Worm (Caenorhabditis elegans) whole organism, L4 larva: ENCODE results near the gene F26F4.2.
A peak's percentile ranks its signal among the peaks of the same experiment; 100 is the strongest.

Experiments
- F26F4.8 ChIP-seq: fragments of 200-800 bp; sonication (Bioruptor generic); conservative IDR thresholded peaks from 2 replicates; pipeline ENCODE4 v1.3.6; 2022; ENCODE audit warnings: missing genetic modification characterization, missing compliant biosample characterization
- Y48G9A.11 ChIP-seq: fragments of 200-800 bp; sonication (Bioruptor generic); IDR thresholded peaks from 2 replicates; pipeline ENCODE4 v1.3.6; 2022; ENCODE audit warnings: missing genetic modification reagents, missing genetic modification characterization, missing compliant biosample characterization
- Y5F2A.4 ChIP-seq: fragments of 200-800 bp; sonication (Bioruptor generic); optimal IDR thresholded peaks from 2 replicates; lab custom pipeline; 2018; ENCODE audit warnings: mild to moderate bottlenecking, missing genetic modification characterization, missing compliant biosample characterization
- ZK337.2 ChIP-seq: fragments of 200-800 bp; sonication (Bioruptor generic); IDR thresholded peaks from 2 replicates; pipeline ENCODE4 v1.3.6; 2022; ENCODE audit warnings: missing genetic modification reagents, missing genetic modification characterization, missing compliant biosample characterization
- arid-1 ChIP-seq: fragments of 200-800 bp; sonication (Bioruptor generic); conservative IDR thresholded peaks from 2 replicates; pipeline ENCODE4 v1.3.6; 2022; ENCODE audit warnings: missing genetic modification reagents, missing genetic modification characterization, missing compliant biosample characterization
- ceh-44 ChIP-seq: fragments of 200-800 bp; sonication (Bioruptor generic); IDR thresholded peaks from 2 replicates; pipeline ENCODE4 v1.3.6; 2022; ENCODE audit warnings: missing genetic modification reagents, missing genetic modification characterization, missing compliant biosample characterization
- ces-1 ChIP-seq: fragments of 150-350 bp; sonication (generic microtip); optimal IDR thresholded peaks from 4 replicates; lab custom pipeline; 2014; ENCODE audit warnings: missing biosample characterization, missing genetic modification reagents, missing genetic modification characterization
- cey-2 ChIP-seq: sonication (generic microtip); optimal IDR thresholded peaks from 3 replicates; lab custom pipeline; 2017; ENCODE audit warnings: missing genetic modification characterization, mild to moderate bottlenecking, missing compliant biosample characterization, antibody characterized with exemption, borderline replicate concordance; ENCODE audit not compliant: insufficient read depth
- daf-16 ChIP-seq, 3 experiments: sonication (generic microtip); optimal IDR thresholded peaks; 2 replicates each; lab custom pipeline; 2016 to 2017; ENCODE audit warnings: missing genetic modification characterization in 3 of 3, missing genetic modification reagents in 3 of 3, mild to moderate bottlenecking in 2 of 3, missing compliant biosample characterization in 2 of 3, missing biosample characterization in 1 of 3, moderate library complexity in 1 of 3
- daf-8 ChIP-seq: fragments of 200-800 bp; sonication (Bioruptor generic); IDR thresholded peaks from 2 replicates; pipeline ENCODE4 v1.3.6; 2022; ENCODE audit warnings: missing genetic modification characterization, missing compliant biosample characterization
- dmd-6 ChIP-seq: fragments of 200-800 bp; sonication (Bioruptor generic); IDR thresholded peaks from 2 replicates; pipeline ENCODE4 v1.3.6; 2022; ENCODE audit warnings: missing genetic modification reagents, missing genetic modification characterization, missing compliant biosample characterization
- dpl-1 ChIP-seq: fragments of 150-350 bp; optimal IDR thresholded peaks from 2 replicates; lab custom pipeline; 2014; ENCODE audit warnings: missing biosample characterization, missing genetic modification reagents, missing genetic modification characterization
- duxl-1 ChIP-seq: sonication (generic microtip); optimal IDR thresholded peaks from 2 replicates; lab custom pipeline; 2016; ENCODE audit warnings: mild to moderate bottlenecking, missing genetic modification characterization, moderate library complexity, missing compliant biosample characterization; ENCODE audit not compliant: poor library complexity
- dve-1 ChIP-seq: sonication (generic microtip); optimal IDR thresholded peaks from 2 replicates; lab custom pipeline; 2017; ENCODE audit warnings: antibody characterized with exemption, mild to moderate bottlenecking, missing genetic modification characterization, missing compliant biosample characterization; ENCODE audit not compliant: insufficient read depth
- egl-27 ChIP-seq: sonication (generic microtip); optimal IDR thresholded peaks from 3 replicates; lab custom pipeline; 2017; ENCODE audit warnings: missing biosample characterization, missing genetic modification reagents, missing genetic modification characterization
- fos-1 ChIP-seq: fragments of 150-350 bp; optimal IDR thresholded peaks from 2 replicates; lab custom pipeline; 2014; ENCODE audit warnings: missing biosample characterization, missing genetic modification characterization
- hif-1 ChIP-seq, 2 experiments: sonication (generic microtip); optimal IDR thresholded peaks; 2 replicates each; lab custom pipeline; 2016 to 2017; ENCODE audit warnings: missing compliant biosample characterization in 2 of 2, missing genetic modification characterization in 2 of 2, missing genetic modification reagents in 2 of 2, missing genotype in 2 of 2, mild to moderate bottlenecking in 1 of 2
- hlh-11 ChIP-seq: fragments of 200-800 bp; sonication (Bioruptor generic); optimal IDR thresholded peaks from 2 replicates; lab custom pipeline; 2018; ENCODE audit warnings: mild to moderate bottlenecking, missing genetic modification characterization, missing compliant biosample characterization
- hlh-30 ChIP-seq: sonication (generic microtip); optimal IDR thresholded peaks from 2 replicates; lab custom pipeline; 2017; ENCODE audit warnings: antibody characterized with exemption, mild to moderate bottlenecking, missing genetic modification characterization, missing compliant biosample characterization; ENCODE audit not compliant: insufficient read depth
- lin-1 ChIP-seq: fragments of 200-800 bp; sonication (Bioruptor generic); IDR thresholded peaks from 2 replicates; pipeline ENCODE4 v1.3.6; 2022; ENCODE audit warnings: missing genetic modification reagents, missing genetic modification characterization, missing compliant biosample characterization
- lin-29 ChIP-seq: fragments of 200-800 bp; sonication (Bioruptor generic); IDR thresholded peaks from 2 replicates; pipeline ENCODE4 v1.3.6; 2022; ENCODE audit warnings: missing genetic modification reagents, missing genetic modification characterization, missing compliant biosample characterization
- lin-39 ChIP-seq: fragments of 150-350 bp; optimal IDR thresholded peaks from 2 replicates; lab custom pipeline; 2014; ENCODE audit warnings: missing biosample characterization, missing genetic modification reagents, missing genetic modification characterization
- mdl-1 ChIP-seq, 2 experiments: fragments of 150-350 bp in 1 of 2; sonication (generic microtip) in 1 of 2; optimal IDR thresholded peaks; 2 replicates each; lab custom pipeline; 2014 to 2017; ENCODE audit warnings: missing biosample characterization in 2 of 2, missing genetic modification characterization in 2 of 2
- mes-2 ChIP-seq: sonication (generic microtip); optimal IDR thresholded peaks from 2 replicates; lab custom pipeline; 2016; ENCODE audit warnings: missing genotype, mild to moderate bottlenecking, missing genetic modification characterization, missing compliant biosample characterization; ENCODE audit not compliant: poor library complexity, severe bottlenecking
- mxl-3 ChIP-seq: fragments of 200-800 bp; sonication (Bioruptor generic); optimal IDR thresholded peaks from 2 replicates; lab custom pipeline; 2018; ENCODE audit warnings: mild to moderate bottlenecking, missing genetic modification characterization, missing compliant biosample characterization
- nhr-237 ChIP-seq: sonication (generic microtip); optimal IDR thresholded peaks from 2 replicates; lab custom pipeline; 2017; ENCODE audit warnings: missing biosample characterization, missing genetic modification characterization
- nhr-28 ChIP-seq: fragments of 150-350 bp; optimal IDR thresholded peaks from 2 replicates; lab custom pipeline; 2014; ENCODE audit warnings: missing biosample characterization, missing genetic modification characterization
- nhr-41 ChIP-seq: fragments of 200-800 bp; sonication (Bioruptor generic); IDR thresholded peaks from 2 replicates; pipeline ENCODE4 v1.3.6; 2022; ENCODE audit warnings: missing genetic modification reagents, missing genetic modification characterization, missing compliant biosample characterization
- nhr-42 ChIP-seq: fragments of 200-800 bp; sonication (Bioruptor generic); IDR thresholded peaks from 2 replicates; pipeline ENCODE4 v1.3.6; 2022; ENCODE audit warnings: missing genetic modification characterization, missing compliant biosample characterization
- nhr-76 ChIP-seq: fragments of 150-350 bp; optimal IDR thresholded peaks from 2 replicates; lab custom pipeline; 2014; ENCODE audit warnings: missing biosample characterization, missing genetic modification characterization
- pha-4 ChIP-seq, 2 experiments: fragments of 150-350 bp in 1 of 2; fragments of 200-800 bp in 1 of 2; sonication (Bioruptor generic) in 1 of 2; IDR thresholded peaks in 1 of 2; optimal IDR thresholded peaks in 1 of 2; 2 replicates each; pipeline versions ENCODE4 v1.3.6 to Lab custom; 2014 to 2022; ENCODE audit warnings: missing genetic modification characterization in 2 of 2, missing genetic modification reagents in 2 of 2, missing biosample characterization in 1 of 2, missing compliant biosample characterization in 1 of 2
- pqm-1 ChIP-seq: sonication (generic microtip); optimal IDR thresholded peaks from 2 replicates; lab custom pipeline; 2017; ENCODE audit warnings: missing biosample characterization, missing genetic modification characterization
- rbr-2 ChIP-seq: sonication (generic microtip); optimal IDR thresholded peaks from 2 replicates; lab custom pipeline; 2016; ENCODE audit warnings: missing genotype, missing genetic modification characterization, missing compliant biosample characterization
- sdz-12 ChIP-seq: fragments of 200-800 bp; sonication (Bioruptor generic); optimal IDR thresholded peaks from 2 replicates; lab custom pipeline; 2018; ENCODE audit warnings: mild to moderate bottlenecking, missing genetic modification characterization, missing compliant biosample characterization
- set-16 ChIP-seq: fragments of 200-800 bp; sonication (Bioruptor generic); IDR thresholded peaks from 2 replicates; pipeline ENCODE4 v1.3.6; 2022; ENCODE audit warnings: missing genetic modification reagents, missing genetic modification characterization, missing compliant biosample characterization
- spr-3 ChIP-seq: fragments of 200-800 bp; sonication (Bioruptor generic); optimal IDR thresholded peaks from 2 replicates; lab custom pipeline; 2018; ENCODE audit warnings: mild to moderate bottlenecking, missing genetic modification characterization, missing compliant biosample characterization
- tra-1 ChIP-seq: fragments of 200-800 bp; sonication (Bioruptor generic); IDR thresholded peaks from 2 replicates; pipeline ENCODE4 v1.3.6; 2022; ENCODE audit warnings: missing genetic modification reagents, missing genetic modification characterization, missing compliant biosample characterization
- unc-130 ChIP-seq: sonication (generic microtip); optimal IDR thresholded peaks from 2 replicates; lab custom pipeline; 2016; ENCODE audit warnings: missing genetic modification reagents, missing genetic modification characterization, missing compliant biosample characterization
- unc-62 ChIP-seq, 3 experiments: fragments of 150-350 bp in 1 of 3; sonication (generic microtip); optimal IDR thresholded peaks in 2 of 3; peaks in 1 of 3; 1 replicate in 1 of 3; 2 replicates in 2 of 3; lab custom pipeline; 2014 to 2017; ENCODE audit warnings: missing biosample characterization in 3 of 3, missing genetic modification characterization in 3 of 3, missing genetic modification reagents in 3 of 3, missing genotype in 1 of 3
- zfp-3 ChIP-seq: fragments of 200-800 bp; sonication (Bioruptor generic); conservative IDR thresholded peaks from 2 replicates; pipeline ENCODE4 v1.3.6; 2022; ENCODE audit warnings: missing genetic modification reagents, missing genetic modification characterization, missing compliant biosample characterization
- zip-11 ChIP-seq: fragments of 200-800 bp; sonication (Bioruptor generic); IDR thresholded peaks from 2 replicates; pipeline ENCODE4 v1.3.6; 2022; ENCODE audit warnings: missing genetic modification characterization, missing compliant biosample characterization
- zip-2 ChIP-seq: fragments of 150-350 bp; optimal IDR thresholded peaks from 2 replicates; lab custom pipeline; 2014; ENCODE audit warnings: missing biosample characterization, missing genetic modification characterization

The F26F4.2 gene

ce11 chrIII:4905405-4905804 is 5.7 kb upstream of the F26F4.2 start, which contains the start of gene F26F4.8:
Gene F26F4.8, minus strand, starts transcription at chrIII:4905473.
- TF ChIP-seq spr-3 (GFP tag; lab: Kevin White, UChicago) (no peak), dpl-1 (GFP tag; lab: Kevin White, UChicago) (peak; percentile 49), hif-1 (tag; optimal IDR thresholded peaks at IDR 0.05; lab: Kevin White, UChicago) (peak in 1 of 2 experiments; percentile 52), rbr-2 (tag; lab: Kevin White, UChicago) (peak; percentile 3), cey-2 (tag; lab: Kevin White, UChicago) (no peak), unc-130 (GFP tag; lab: Kevin White, UChicago) (peak; percentile 77), ZK337.2 (GFP tag; lab: Robert Waterston, UW) (no peak), mes-2 (tag; lab: Kevin White, UChicago) (peak; percentile 69)

DNA sequence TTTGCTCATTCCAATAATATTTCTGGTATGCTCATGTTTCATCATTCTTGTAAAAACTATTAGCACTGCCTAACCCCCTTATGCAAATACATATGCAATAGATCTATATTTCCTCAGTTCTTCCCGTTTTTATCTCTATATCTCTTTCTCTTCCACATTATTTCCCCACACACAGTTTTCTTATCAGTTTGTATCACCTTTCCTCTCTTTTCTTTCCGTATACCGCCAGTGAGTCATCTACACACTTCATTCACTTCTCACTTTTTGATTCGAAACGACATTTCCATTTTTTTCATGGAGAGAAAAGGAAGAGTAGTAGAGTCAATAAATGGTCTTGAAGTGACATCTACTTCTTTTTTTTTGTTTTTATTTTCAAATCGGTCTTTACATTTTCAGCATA is 4.7 kb upstream of the F26F4.2 start:
- TF ChIP-seq mdl-1 (tag; optimal IDR thresholded peaks at IDR 0.05; lab: Kevin White, UChicago), result no peak
- no peak for TF ChIP-seq pha-4 (GFP tag; IDR thresholded peaks at IDR 0.05; lab: Robert Waterston, UW)
- TF ChIP-seq pha-4 (tag; optimal IDR thresholded peaks at IDR 0.05; lab: Kevin White, UChicago), result no peak
- TF ChIP-seq dve-1, result peak; percentile 35
- no peak for TF ChIP-seq daf-16 (GFP tag; optimal IDR thresholded peaks at IDR 0.05; lab: Kevin White, UChicago)
- peak; percentile 16 for TF ChIP-seq daf-16 (tag; optimal IDR thresholded peaks at IDR 0.05; lab: Kevin White, UChicago)
- TF ChIP-seq unc-62 (GFP tag; optimal IDR thresholded peaks at IDR 0.05 in 1 of 2; lab: Kevin White, UChicago), result no peak
- no peak for TF ChIP-seq unc-62 (tag; optimal IDR thresholded peaks at IDR 0.05; lab: Kevin White, UChicago)
- TF ChIP-seq dmd-6 (GFP tag; lab: Robert Waterston, UW), result peak; percentile 33; the same call in 1 of the 2 replicates
- peak; percentile 25 for TF ChIP-seq mxl-3
- no peak for TF ChIP-seq unc-130 (GFP tag; lab: Kevin White, UChicago)
- TF ChIP-seq daf-8 (GFP tag; lab: Robert Waterston, UW), result no peak
- TF ChIP-seq zip-2 (tag; lab: Kevin White, UChicago), result no peak
- no peak for TF ChIP-seq F26F4.8 (GFP tag; lab: Robert Waterston, UW)
- TF ChIP-seq egl-27 (tag; lab: Kevin White, UChicago), result no peak
- no peak for TF ChIP-seq Y5F2A.4
- peak; percentile 25 for TF ChIP-seq dpl-1 (GFP tag; lab: Kevin White, UChicago)
- TF ChIP-seq lin-1 (GFP tag; lab: Robert Waterston, UW), result no peak
- TF ChIP-seq nhr-28 (tag; lab: Kevin White, UChicago), result peak; percentile 75
- TF ChIP-seq mes-2 (tag; lab: Kevin White, UChicago), result peak; percentile 22
- TF ChIP-seq Y48G9A.11 (GFP tag; lab: Robert Waterston, UW), result no peak
- TF ChIP-seq set-16 (GFP tag; lab: Robert Waterston, UW), result no peak
- no peak for TF ChIP-seq hlh-30
- 0 out of 2 replicates have a peak, but pooled peaks have one; percentile 14 for TF ChIP-seq nhr-41 (GFP tag; lab: Robert Waterston, UW)
- no peak for TF ChIP-seq ceh-44 (GFP tag; lab: Robert Waterston, UW)
- peak; percentile 68 for TF ChIP-seq pqm-1 (tag; lab: Kevin White, UChicago)
- no peak for TF ChIP-seq cey-2 (tag; lab: Kevin White, UChicago)
- no peak for TF ChIP-seq arid-1 (GFP tag; lab: Robert Waterston, UW)
- TF ChIP-seq nhr-237 (tag; lab: Kevin White, UChicago), result no peak
- no peak for TF ChIP-seq zip-11 (GFP tag; lab: Robert Waterston, UW)
- TF ChIP-seq duxl-1, result no peak

DNA sequence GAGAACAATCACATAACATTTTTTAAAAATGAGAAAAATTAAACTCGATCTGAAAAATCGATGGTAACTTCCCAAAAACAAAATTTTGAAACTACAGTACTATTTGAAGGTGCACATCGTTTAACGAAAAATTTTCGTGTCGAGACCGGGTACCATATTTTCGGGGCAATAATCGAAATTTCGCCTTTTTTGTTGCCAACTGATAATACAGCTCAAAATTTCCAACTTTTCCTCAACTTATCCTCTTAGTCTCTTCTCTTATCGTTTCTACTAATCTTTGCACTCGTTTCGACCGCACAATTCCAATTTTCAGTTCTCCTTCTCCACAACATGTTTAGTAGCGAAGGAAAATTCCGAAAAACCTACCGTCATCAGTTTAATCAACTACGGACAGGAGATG is 4.2 kb upstream of the F26F4.2 start, which contains the start of gene rom-1:
rom-1 (plus strand) TSS at position 301 of the 400 bp plus-strand sequence.
- no peak for TF ChIP-seq rbr-2 (tag; lab: Kevin White, UChicago)
- TF ChIP-seq Y5F2A.4, result no peak
- TF ChIP-seq lin-39, result no peak
- no peak for TF ChIP-seq nhr-42 (GFP tag; lab: Robert Waterston, UW)
- TF ChIP-seq sdz-12 (GFP tag; lab: Kevin White, UChicago), result no peak
- TF ChIP-seq hlh-11, result no peak
- no peak for TF ChIP-seq fos-1 (tag; lab: Kevin White, UChicago)
- no peak for TF ChIP-seq lin-1 (GFP tag; lab: Robert Waterston, UW)
- TF ChIP-seq zip-2 (tag; lab: Kevin White, UChicago), result no peak
- TF ChIP-seq zfp-3, result no peak
- TF ChIP-seq lin-29 (GFP tag; lab: Robert Waterston, UW), result no peak
- no peak for TF ChIP-seq nhr-76
- no peak for TF ChIP-seq nhr-28 (tag; lab: Kevin White, UChicago)
- TF ChIP-seq unc-130 (GFP tag; lab: Kevin White, UChicago), result no peak
- TF ChIP-seq tra-1 (GFP tag; lab: Robert Waterston, UW), result no peak
- TF ChIP-seq daf-16 (GFP tag; optimal IDR thresholded peaks at IDR 0.05; lab: Kevin White, UChicago), result no peak
- TF ChIP-seq daf-16 (tag; optimal IDR thresholded peaks at IDR 0.05; lab: Kevin White, UChicago), result no peak
- TF ChIP-seq hif-1 (tag; optimal IDR thresholded peaks at IDR 0.05; lab: Kevin White, UChicago), result no peak
- TF ChIP-seq ces-1 (GFP tag; lab: Kevin White, UChicago), result no peak
